Worm (Caenorhabditis elegans): ENCODE results near the gene npl-4.1.

Gene npl-4.1

ce11 chrII:5591558-5591957, 39.6 kb upstream of the npl-4.1 start:
- TF ChIP-seq snpc-1.2 (GFP tag; IDR thresholded peaks at IDR 0.05): no peak
- TF ChIP-seq Y5F2A.4 (GFP tag; optimal IDR thresholded peaks at IDR 0.05): no peak
- TF ChIP-seq unc-62 (GFP tag; optimal IDR thresholded peaks at IDR 0.05 in 1 of 2): peak in 1 of 2 experiments; percentile 68
- no peak for TF ChIP-seq unc-62 (tag; optimal IDR thresholded peaks at IDR 0.05)
- TF ChIP-seq aly-2 (tag; optimal IDR thresholded peaks at IDR 0.05): no peak

- TF ChIP-seq unc-62 (GFP tag; optimal IDR thresholded peaks at IDR 0.05 in 1 of 2): peak in 1 of 2 experiments; percentile 52
- no peak for TF ChIP-seq unc-62 (tag; optimal IDR thresholded peaks at IDR 0.05)
- no peak for TF ChIP-seq fkh-10 (GFP tag; optimal IDR thresholded peaks at IDR 0.05)
- no peak for TF ChIP-seq daf-16 (GFP tag; optimal IDR thresholded peaks at IDR 0.05)
- TF ChIP-seq daf-16 (tag; optimal IDR thresholded peaks at IDR 0.05): no peak
Observed at ce11 chrII:5592857-5593256, 38.3 kb upstream of the npl-4.1 start.

ce11 chrII:5593377-5593932, 37.7 kb upstream of the npl-4.1 start, which contains the start of gene cdc-14:
TSS of gene cdc-14 (minus strand) at chrII:5593427.
- TF ChIP-seq Y48G9A.11 (GFP tag; IDR thresholded peaks at IDR 0.05): no peak
- peak; percentile 66 for TF ChIP-seq dpl-1 (GFP tag; optimal IDR thresholded peaks at IDR 0.05)
- no peak for TF ChIP-seq egl-43 (GFP tag; IDR thresholded peaks at IDR 0.05)
- TF ChIP-seq ztf-11 (tag; optimal IDR thresholded peaks at IDR 0.05): no peak
- peak; percentile 62 for TF ChIP-seq mes-2 (tag; optimal IDR thresholded peaks at IDR 0.05; ENCODE audit: poor library complexity, severe bottlenecking)
- TF ChIP-seq F26F4.8 (GFP tag; conservative IDR thresholded peaks at IDR 0.05): no peak
- TF ChIP-seq tag-97 (GFP tag; IDR thresholded peaks at IDR 0.05): no peak
- no peak for TF ChIP-seq duxl-1 (tag; optimal IDR thresholded peaks at IDR 0.05; ENCODE audit: poor library complexity)
- no peak for TF ChIP-seq daf-8 (GFP tag; IDR thresholded peaks at IDR 0.05)
- TF ChIP-seq cey-2 (tag; optimal IDR thresholded peaks at IDR 0.05; ENCODE audit: borderline replicate concordance, insufficient read depth): no peak
- TF ChIP-seq ceh-32 (tag; optimal IDR thresholded peaks at IDR 0.05; ENCODE audit: poor library complexity): no peak
- peak; percentile 81 for TF ChIP-seq dve-1 (tag; optimal IDR thresholded peaks at IDR 0.05; ENCODE audit: insufficient read depth)
- TF ChIP-seq mxl-3 (GFP tag; optimal IDR thresholded peaks at IDR 0.05): peak; percentile 81
- TF ChIP-seq sdz-12 (GFP tag; optimal IDR thresholded peaks at IDR 0.05): no peak
- peak; percentile 97 for TF ChIP-seq hlh-30 (tag; optimal IDR thresholded peaks at IDR 0.05; ENCODE audit: insufficient read depth)
- peak; percentile 39; the same call in 1 of the 2 replicates for TF ChIP-seq dmd-6 (GFP tag; IDR thresholded peaks at IDR 0.05)
- TF ChIP-seq arid-1 (GFP tag; conservative IDR thresholded peaks at IDR 0.05): no peak
- TF ChIP-seq F37D6.2 (tag; optimal IDR thresholded peaks at IDR 0.05): no peak
- no peak for TF ChIP-seq spr-3 (GFP tag; optimal IDR thresholded peaks at IDR 0.05)
- TF ChIP-seq ctbp-1 (GFP tag; IDR thresholded peaks at IDR 0.05): 0 out of 2 replicates have a peak, but pooled peaks have one; percentile 18
- TF ChIP-seq Y75B8A.6 (GFP tag; IDR thresholded peaks at IDR 0.05): no peak
- TF ChIP-seq nhr-25 (tag; optimal IDR thresholded peaks at IDR 0.05; ENCODE audit: borderline replicate concordance, insufficient read depth): peak; percentile 61
- no peak for TF ChIP-seq F44E2.7 (GFP tag; IDR thresholded peaks at IDR 0.05)
- no peak for TF ChIP-seq lin-39 (tag; optimal IDR thresholded peaks at IDR 0.05)
- TF ChIP-seq nhr-237 (tag; optimal IDR thresholded peaks at IDR 0.05): no peak
- TF ChIP-seq mdl-1 (tag; optimal IDR thresholded peaks at IDR 0.05): peak in 1 of 2 experiments; percentile 72
- no peak for TF ChIP-seq unc-39 (tag; optimal IDR thresholded peaks at IDR 0.05)
- peak; percentile 82 for TF ChIP-seq mep-1 (tag; optimal IDR thresholded peaks at IDR 0.05)
- no peak for TF ChIP-seq ZK337.2 (GFP tag; IDR thresholded peaks at IDR 0.05)
- TF ChIP-seq nhr-42 (GFP tag; IDR thresholded peaks at IDR 0.05): no peak
- peak; percentile 41 for TF ChIP-seq T20F7.1 (GFP tag; optimal IDR thresholded peaks at IDR 0.05)
- peak in 1 of 2 experiments; percentile 44 for TF ChIP-seq hif-1 (tag; optimal IDR thresholded peaks at IDR 0.05)
- peak; percentile 55 for TF ChIP-seq nhr-6 (tag; optimal IDR thresholded peaks at IDR 0.05)
- no peak for TF ChIP-seq lin-1 (GFP tag; IDR thresholded peaks at IDR 0.05)
- no peak for TF ChIP-seq ZK546.5 (tag; optimal IDR thresholded peaks at IDR 0.05)
- TF ChIP-seq unc-62 (GFP tag; optimal IDR thresholded peaks at IDR 0.05 in 1 of 2): peak in 1 of 2 experiments; percentile 87
- no peak for TF ChIP-seq unc-62 (tag; optimal IDR thresholded peaks at IDR 0.05)
- TF ChIP-seq ceh-82 (tag; optimal IDR thresholded peaks at IDR 0.05): no peak
- TF ChIP-seq tra-1 (GFP tag; IDR thresholded peaks at IDR 0.05): no peak
- TF ChIP-seq lin-38 (GFP tag; IDR thresholded peaks at IDR 0.05): peak; percentile 75

Data from whole organism, L4 larva.